Fruit fly (Drosophila melanogaster): ENCODE data around the gene CG15286.

dm6 chr2L:14361281-14361680 is 23.2 kb downstream of the CG15286 start:
- TF ChIP-seq CG5204 (GFP tag; optimal IDR thresholded peaks at IDR 0.05), result no peak
- TF ChIP-seq CG12768 (GFP tag; optimal IDR thresholded peaks at IDR 0.05), result no peak
- TF ChIP-seq Hr96 (GFP tag; optimal IDR thresholded peaks at IDR 0.05), result no peak
- TF ChIP-seq tj (GFP tag; optimal IDR thresholded peaks at IDR 0.05), result peak; percentile 96
- no peak for TF ChIP-seq CG7101 (tag; optimal IDR thresholded peaks at IDR 0.05)
- no peak for TF ChIP-seq ovo (GFP tag; optimal IDR thresholded peaks at IDR 0.05)
- TF ChIP-seq pad (GFP tag; optimal IDR thresholded peaks at IDR 0.05), result no peak
- no peak for TF ChIP-seq bab1 (GFP tag; optimal IDR thresholded peaks at IDR 0.05)
- TF ChIP-seq cic (GFP tag; optimal IDR thresholded peaks at IDR 0.05), result no peak
- TF ChIP-seq toe (GFP tag; optimal IDR thresholded peaks at IDR 0.05), result no peak
- no peak for TF ChIP-seq Mnt (GFP tag; optimal IDR thresholded peaks at IDR 0.05)
- TF ChIP-seq CG1620 (GFP tag; optimal IDR thresholded peaks at IDR 0.05), result no peak
